Worm (Caenorhabditis elegans) whole organism, L4/young adult: ENCODE results near the gene clec-59.

Experiments used
- W03F9.2 ChIP-seq: fragments of 150-350 bp; optimal IDR thresholded peaks from 2 replicates; lab custom pipeline; 2014; ENCODE audit warnings: missing biosample characterization, missing genetic modification characterization
- him-1 ChIP-seq: sonication (generic microtip); optimal IDR thresholded peaks from 2 replicates; lab custom pipeline; 2016; ENCODE audit warnings: missing genotype, missing genetic modification reagents, missing genetic modification characterization, missing compliant biosample characterization

- TF ChIP-seq W03F9.2 (tag; lab: Kevin White, UChicago) (no peak), him-1 (no peak)
These were observed 22.3 kb downstream of the clec-59 start, which contains the start of gene ZK673.11 for ce11 chrII:10456979-10457378.
